Worm (Caenorhabditis elegans) whole organism, L1 larva: Measurements from ENCODE around the gene F49F1.5.

ENCODE experiments used
- ceh-82 ChIP-seq, 3 experiments: fragments of 150-350 bp in 1 of 3; sonication (generic microtip) in 2 of 3; optimal IDR thresholded peaks; 2 replicates each; lab custom pipeline; 2014 to 2017; ENCODE audit warnings: missing biosample characterization in 3 of 3, missing genetic modification characterization in 3 of 3
- mdl-1 ChIP-seq, 2 experiments: fragments of 150-350 bp; optimal IDR thresholded peaks; 2 replicates each; lab custom pipeline; 2014 to 2017; ENCODE audit warnings: missing biosample characterization in 2 of 2, missing genetic modification characterization in 2 of 2, inconsistent platforms in 1 of 2
- nhr-11 ChIP-seq: fragments of 150-350 bp; optimal IDR thresholded peaks from 2 replicates; lab custom pipeline; 2014; ENCODE audit warnings: missing biosample characterization, missing genetic modification characterization
- nhr-20 ChIP-seq: sonication (generic microtip); optimal IDR thresholded peaks from 2 replicates; lab custom pipeline; 2016; ENCODE audit warnings: mild to moderate bottlenecking, missing genetic modification characterization, missing compliant biosample characterization
- snpc-4 ChIP-seq: fragments of 150-350 bp; optimal IDR thresholded peaks from 2 replicates; lab custom pipeline; 2014; ENCODE audit warnings: missing biosample characterization, missing genetic modification characterization
- sptf-1 ChIP-seq: fragments of 150-350 bp; optimal IDR thresholded peaks from 2 replicates; lab custom pipeline; 2014; ENCODE audit warnings: missing biosample characterization, missing genetic modification characterization
- unc-62 ChIP-seq: fragments of 150-350 bp; optimal IDR thresholded peaks from 2 replicates; lab custom pipeline; 2014; ENCODE audit warnings: missing biosample characterization, missing genetic modification reagents, missing genetic modification characterization
- zag-1 ChIP-seq: fragments of 150-350 bp; optimal IDR thresholded peaks from 2 replicates; lab custom pipeline; 2014; ENCODE audit warnings: missing biosample characterization, missing genetic modification characterization
- ztf-11 ChIP-seq, 2 experiments: sonication (generic microtip); optimal IDR thresholded peaks; 2 replicates each; lab custom pipeline; 2016 to 2017; ENCODE audit warnings: missing genetic modification characterization in 2 of 2, missing biosample characterization in 1 of 2, missing compliant biosample characterization in 1 of 2

DNA sequence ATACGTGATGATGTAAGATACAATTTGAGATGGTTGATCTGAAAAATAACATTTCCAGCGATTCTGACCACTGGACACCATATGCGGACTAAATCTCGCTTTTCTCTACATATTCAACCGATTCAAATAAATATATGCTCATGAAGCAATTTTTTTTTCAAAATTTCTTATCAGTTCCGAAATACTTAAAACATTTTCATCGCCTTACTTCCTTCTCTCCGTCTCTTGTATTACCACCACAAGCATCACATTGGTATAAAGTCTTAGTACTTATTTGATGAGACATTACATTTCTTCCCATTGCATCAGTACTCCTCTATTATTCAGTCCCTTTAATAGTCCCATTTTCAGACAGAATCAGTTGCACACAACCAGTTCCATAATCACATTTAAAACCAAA is 34.4 kb upstream of the F49F1.5 start, which contains the start of gene K08D10.14:
- TF ChIP-seq snpc-4 (no peak), mdl-1 (tag; optimal IDR thresholded peaks at IDR 0.05; lab: Kevin White, UChicago) (no peak), nhr-11 (no peak), nhr-20 (tag; lab: Kevin White, UChicago) (no peak), zag-1 (no peak), ztf-11 (tag; optimal IDR thresholded peaks at IDR 0.05; lab: Kevin White, UChicago) (no peak), ceh-82 (tag; optimal IDR thresholded peaks at IDR 0.05; lab: Kevin White, UChicago) (no peak), unc-62 (GFP tag; lab: Kevin White, UChicago) (no peak), sptf-1 (no peak)
